Fruit fly (Drosophila melanogaster) Kc167 (cell line): ENCODE data around the gene NELF-B.

Experiments
- Sin3A ChIP-seq: fragments of >200 bp; optimal IDR thresholded peaks from 2 replicates; lab custom pipeline; 2018; ENCODE audit warnings: missing external identifiers
- h ChIP-seq: fragments of >200 bp; optimal IDR thresholded peaks from 3 replicates; lab custom pipeline; 2018; ENCODE audit warnings: missing external identifiers
- insv ChIP-seq: fragments of >200 bp; optimal IDR thresholded peaks from 3 replicates; lab custom pipeline; 2018; ENCODE audit warnings: missing external identifiers
- psq ChIP-seq: fragments of >200 bp; optimal IDR thresholded peaks from 2 replicates; lab custom pipeline; 2017; ENCODE audit warnings: missing external identifiers
- ttk ChIP-seq: sonication (Bioruptor generic); optimal IDR thresholded peaks from 2 replicates; lab custom pipeline; 2017; ENCODE audit warnings: missing external identifiers

DNA sequence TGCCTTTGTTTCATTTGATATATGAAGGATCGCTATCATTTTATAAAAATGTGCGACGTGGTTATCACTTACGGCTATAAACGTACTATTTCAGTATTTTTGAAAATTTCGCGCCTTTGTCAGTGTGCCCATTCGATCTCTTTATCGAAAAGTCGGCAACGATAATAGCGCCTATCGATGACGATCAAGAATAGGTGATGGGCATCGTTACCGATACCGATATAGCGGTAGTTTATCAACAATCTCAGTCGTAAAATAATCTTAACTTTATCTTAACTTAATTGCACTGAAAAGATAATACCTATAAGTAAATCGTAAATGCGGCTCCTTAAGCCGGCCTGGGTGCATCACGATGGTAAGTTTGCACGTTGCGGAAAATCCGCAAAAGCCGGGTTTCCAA lies 6.3 kb downstream of the NELF-B start, which contains the start of gene Hira:
- TF ChIP-seq psq (lab: Kevin White, UChicago) = no peak
- TF ChIP-seq insv (lab: Kevin White, UChicago) = no peak
- no peak for TF ChIP-seq ttk
- no peak for TF ChIP-seq h (lab: Kevin White, UChicago)
- TF ChIP-seq Sin3A = no peak
